ENCODE assay signal across 1 worm cellular context in genomic region chrIII:7928549-7929129, ce11.
A peak's percentile ranks its signal among the peaks of the same experiment; 100 is the strongest.
TF ChIP-seq lines count a peak whose summit lies in the region.

Gene C29E4.13 (minus strand): TSS chrIII:7928717.
Gene npp-15 (plus strand): TSS chrIII:7929043.

TF ChIP-seq in whole organism, L1 larva, 84 proteins besides CTCF, POLR2A, EP300 and RAD21 (continued from another document):
- TF ChIP-seq nhr-237 (tag; optimal IDR thresholded peaks at IDR 0.05; lab: Kevin White, UChicago) (no peak), lin-15B (tag; optimal IDR thresholded peaks at IDR 0.05; lab: Kevin White, UChicago) (peak; percentile 18), ceh-90 (tag; optimal IDR thresholded peaks at IDR 0.05; lab: Kevin White, UChicago) (no peak), zip-4 (GFP tag; optimal IDR thresholded peaks at IDR 0.05; lab: Kevin White, UChicago) (no peak), irx-1 (tag; optimal IDR thresholded peaks at IDR 0.05; lab: Kevin White, UChicago) (no peak), ceh-82 (tag; optimal IDR thresholded peaks at IDR 0.05; lab: Kevin White, UChicago) (peak in 1 of 3 experiments; percentile 35), nhr-77 (tag; optimal IDR thresholded peaks at IDR 0.05; lab: Kevin White, UChicago) (no peak)
